Fruit fly (Drosophila melanogaster) whole organism, embryonic: ENCODE data around the gene mthl12.
A peak's percentile ranks its signal among the peaks of the same experiment; 100 is the strongest.

Source experiments
- Asciz ChIP-seq: fragments of 200-800 bp; sonication (Bioruptor generic); optimal IDR thresholded peaks from 2 replicates; lab custom pipeline; 2017; ENCODE audit warnings: missing biosample characterization, mild to moderate bottlenecking, missing genetic modification characterization, missing genetic modification reagents
- CG11398 ChIP-seq: fragments of 200-800 bp; sonication (Bioruptor generic); optimal IDR thresholded peaks from 2 replicates; lab custom pipeline; 2016; ENCODE audit warnings: missing biosample characterization, missing genetic modification characterization
- CG11504 ChIP-seq: fragments of 200-800 bp; sonication (Bioruptor generic); optimal IDR thresholded peaks from 3 replicates; lab custom pipeline; 2019; ENCODE audit warnings: missing biosample characterization, mild to moderate bottlenecking, missing genetic modification characterization, moderate library complexity
- CG11560 ChIP-seq: fragments of 200-800 bp; sonication (Bioruptor generic); IDR thresholded peaks from 3 replicates; pipeline ENCODE4 v1.3.6; 2022; ENCODE audit warnings: missing biosample characterization, missing genetic modification characterization
- CG12744 ChIP-seq: fragments of 200-800 bp; sonication (Bioruptor generic); optimal IDR thresholded peaks from 2 replicates; lab custom pipeline; 2016; ENCODE audit warnings: missing biosample characterization, missing genetic modification characterization
- CG13424 ChIP-seq: fragments of 200-800 bp; sonication (Bioruptor generic); optimal IDR thresholded peaks from 2 replicates; lab custom pipeline; 2019; ENCODE audit warnings: missing biosample characterization, mild to moderate bottlenecking, missing genetic modification characterization, moderate library complexity
- CG18599 ChIP-seq: fragments of 200-800 bp; sonication (Bioruptor generic); optimal IDR thresholded peaks from 3 replicates; lab custom pipeline; 2017; ENCODE audit warnings: missing biosample characterization, missing genetic modification characterization, mild to moderate bottlenecking, moderate library complexity, missing genetic modification reagents
- CG2129 ChIP-seq: fragments of 200-800 bp; sonication (Bioruptor generic); IDR thresholded peaks from 2 replicates; pipeline ENCODE4 v1.3.6; 2022; ENCODE audit warnings: missing biosample characterization, missing genetic modification characterization; ENCODE audit not compliant: partially characterized antibody
- CG2875 ChIP-seq: fragments of 200-800 bp; sonication (Bioruptor generic); optimal IDR thresholded peaks from 2 replicates; lab custom pipeline; 2017; ENCODE audit warnings: missing biosample characterization, mild to moderate bottlenecking, missing genetic modification characterization, missing genetic modification reagents
- CG31224 ChIP-seq: fragments of 200-800 bp; sonication (Bioruptor generic); IDR thresholded peaks from 2 replicates; pipeline ENCODE4 v1.3.6; 2022; ENCODE audit warnings: missing biosample characterization, missing genetic modification characterization
- CG3726 ChIP-seq: fragments of 200-800 bp; sonication (Bioruptor generic); IDR thresholded peaks from 3 replicates; pipeline ENCODE4, ENCODE4 v1.3.6; 2022; ENCODE audit warnings: missing biosample characterization, missing genetic modification characterization
- CG5180 ChIP-seq: fragments of 200-800 bp; sonication (Bioruptor generic); optimal IDR thresholded peaks from 3 replicates; lab custom pipeline; 2017; ENCODE audit warnings: missing biosample characterization, missing genetic modification characterization, mild to moderate bottlenecking, moderate library complexity, missing genetic modification reagents
- CG7928 ChIP-seq: fragments of 200-800 bp; sonication (Bioruptor generic); optimal IDR thresholded peaks from 2 replicates; lab custom pipeline; 2017; ENCODE audit warnings: missing biosample characterization, mild to moderate bottlenecking, missing genetic modification characterization
- CG9727 ChIP-seq: fragments of 200-800 bp; sonication (Bioruptor generic); optimal IDR thresholded peaks from 3 replicates; lab custom pipeline; 2017; ENCODE audit warnings: missing biosample characterization, mild to moderate bottlenecking, missing genetic modification characterization
- CG9797 ChIP-seq: fragments of 200-800 bp; sonication (Bioruptor generic); optimal IDR thresholded peaks from 3 replicates; lab custom pipeline; 2018; ENCODE audit warnings: missing biosample characterization, mild to moderate bottlenecking, missing genetic modification characterization
- Deaf1 ChIP-seq: fragments of 200-800 bp; optimal IDR thresholded peaks from 3 replicates; lab custom pipeline; 2019; ENCODE audit warnings: missing biosample characterization, mild to moderate bottlenecking, missing genetic modification characterization, moderate library complexity
- Dek ChIP-seq: fragments of 200-800 bp; sonication (Bioruptor generic); optimal IDR thresholded peaks from 3 replicates; lab custom pipeline; 2019; ENCODE audit warnings: missing biosample characterization, mild to moderate bottlenecking, missing genetic modification characterization, moderate library complexity
- Dfd ChIP-seq, 2 experiments: fragments of >200 bp; optimal IDR thresholded peaks; 2 replicates each; lab custom pipeline; 2017; ENCODE audit warnings: missing biosample characterization in 2 of 2, missing genetic modification characterization in 2 of 2
- Dref ChIP-seq: fragments of 200-800 bp; sonication (Bioruptor generic); IDR thresholded peaks from 2 replicates; pipeline ENCODE4 v1.3.6; 2022; ENCODE audit warnings: missing biosample characterization, missing genetic modification characterization
- Drgx ChIP-seq: fragments of 200-800 bp; sonication (Bioruptor generic); IDR thresholded peaks from 2 replicates; pipeline ENCODE4 v1.3.6; 2022; ENCODE audit warnings: missing biosample characterization, missing genetic modification characterization
- HLH4C ChIP-seq: fragments of 200-800 bp; sonication (Bioruptor generic); IDR thresholded peaks from 3 replicates; pipeline ENCODE4 v1.3.6; 2022; ENCODE audit warnings: missing biosample characterization, missing genetic modification characterization; ENCODE audit not compliant: partially characterized antibody
- Hmr ChIP-seq: fragments of 200-800 bp; sonication (Bioruptor generic); optimal IDR thresholded peaks from 3 replicates; lab custom pipeline; 2017; ENCODE audit warnings: mild to moderate bottlenecking, missing biosample characterization, missing genetic modification reagents, missing genetic modification characterization
- Hr39 ChIP-seq: fragments of >200 bp; optimal IDR thresholded peaks from 2 replicates; lab custom pipeline; 2017
- Kr ChIP-seq: fragments of 200-800 bp; sonication (Bioruptor generic); optimal IDR thresholded peaks from 2 replicates; lab custom pipeline; 2017; ENCODE audit warnings: missing biosample characterization, mild to moderate bottlenecking, missing genetic modification characterization
- Lim3 ChIP-seq: fragments of 200-800 bp; sonication (Bioruptor generic); IDR thresholded peaks from 2 replicates; pipeline ENCODE4 v1.3.6; 2022; ENCODE audit warnings: missing biosample characterization, missing genetic modification characterization
- Myb ChIP-seq: fragments of 200-800 bp; sonication (Bioruptor generic); optimal IDR thresholded peaks from 2 replicates; lab custom pipeline; 2016; ENCODE audit warnings: missing biosample characterization, missing genetic modification characterization
- Ravus ChIP-seq: fragments of 200-800 bp; sonication (Bioruptor generic); IDR thresholded peaks from 2 replicates; pipeline ENCODE4 v1.3.6; 2022; ENCODE audit warnings: missing biosample characterization, missing genetic modification characterization
- Taf1 ChIP-seq: fragments of 200-800 bp; sonication (Bioruptor generic); IDR thresholded peaks from 2 replicates; pipeline ENCODE4 v1.3.6; 2022; ENCODE audit warnings: missing biosample characterization, missing genetic modification characterization
- Tbp ChIP-seq: fragments of >200 bp; optimal IDR thresholded peaks from 2 replicates; lab custom pipeline; 2018; ENCODE audit warnings: missing biosample characterization, missing genetic modification characterization
- al ChIP-seq: fragments of 200-800 bp; sonication (Bioruptor generic); IDR thresholded peaks from 2 replicates; pipeline ENCODE4 v1.3.6; 2022; ENCODE audit warnings: missing biosample characterization, missing genetic modification characterization
- crol ChIP-seq: fragments of 200-800 bp; sonication (Bioruptor generic); IDR thresholded peaks from 2 replicates; pipeline ENCODE4 v1.3.6; 2022; ENCODE audit warnings: missing biosample characterization, missing genetic modification characterization
- crp ChIP-seq, 2 experiments: fragments of 200-800 bp; sonication (Bioruptor generic); optimal IDR thresholded peaks; 2 replicates in 1 of 2; 3 replicates in 1 of 2; lab custom pipeline; 2017; ENCODE audit warnings: missing biosample characterization in 2 of 2, missing genetic modification characterization in 2 of 2, mild to moderate bottlenecking in 1 of 2, moderate library complexity in 1 of 2
- dan ChIP-seq: fragments of 200-800 bp; sonication (Bioruptor generic); IDR thresholded peaks from 2 replicates; pipeline ENCODE4 v1.3.6; 2022; ENCODE audit warnings: missing biosample characterization, missing genetic modification characterization
- dimm ChIP-seq: fragments of 200-800 bp; sonication (Bioruptor generic); IDR thresholded peaks from 2 replicates; pipeline ENCODE4 v1.3.6; 2022; ENCODE audit warnings: missing biosample characterization, missing genetic modification characterization
- esg ChIP-seq: fragments of 200-800 bp; sonication (Bioruptor generic); conservative IDR thresholded peaks from 2 replicates; pipeline ENCODE4 v1.3.6; 2022; ENCODE audit warnings: missing biosample characterization, missing genetic modification characterization
- grn ChIP-seq: fragments of 200-800 bp; sonication (Bioruptor generic); optimal IDR thresholded peaks from 3 replicates; lab custom pipeline; 2017; ENCODE audit warnings: missing biosample characterization, missing genetic modification characterization
- hbn ChIP-seq: fragments of 200-800 bp; sonication (Bioruptor generic); IDR thresholded peaks from 2 replicates; pipeline ENCODE4 v1.3.6; 2022; ENCODE audit warnings: missing biosample characterization, missing genetic modification characterization; ENCODE audit not compliant: partially characterized antibody
- lab ChIP-seq: fragments of 200-800 bp; sonication (Bioruptor generic); optimal IDR thresholded peaks from 3 replicates; lab custom pipeline; 2017; ENCODE audit warnings: missing biosample characterization, missing genetic modification characterization, mild to moderate bottlenecking, moderate library complexity, missing genetic modification reagents
- mld ChIP-seq: fragments of 200-800 bp; sonication (Bioruptor generic); IDR thresholded peaks from 3 replicates; pipeline ENCODE4 v1.3.6; 2022; ENCODE audit warnings: missing biosample characterization, missing genetic modification characterization; ENCODE audit not compliant: partially characterized antibody
- pan ChIP-seq, 4 experiments: fragments of >200 bp in 3 of 4; fragments of 200-800 bp in 1 of 4; sonication (Bioruptor generic) in 1 of 4; optimal IDR thresholded peaks in 3 of 4; IDR thresholded peaks in 1 of 4; 2 replicates each; pipeline versions ENCODE4 v1.3.6 to Lab custom; 2017 to 2022; ENCODE audit warnings: missing biosample characterization in 2 of 4, missing genetic modification characterization in 2 of 4, mixed read lengths in 1 of 4
- pb ChIP-seq: fragments of 200-800 bp; sonication (Bioruptor generic); optimal IDR thresholded peaks from 3 replicates; lab custom pipeline; 2016; ENCODE audit warnings: missing biosample characterization, missing genetic modification characterization
- pnt ChIP-seq: fragments of 200-800 bp; sonication (Bioruptor generic); optimal IDR thresholded peaks from 3 replicates; lab custom pipeline; 2016; ENCODE audit warnings: missing biosample characterization, missing genetic modification characterization
- row ChIP-seq: fragments of 200-800 bp; sonication (Bioruptor generic); IDR thresholded peaks from 3 replicates; pipeline ENCODE4 v1.3.6; 2022; ENCODE audit warnings: missing biosample characterization, missing genetic modification characterization
- sima ChIP-seq: fragments of 200-800 bp; sonication (Bioruptor generic); optimal IDR thresholded peaks from 2 replicates; lab custom pipeline; 2016; ENCODE audit warnings: missing biosample characterization, missing genetic modification characterization
- so ChIP-seq: fragments of 200-800 bp; sonication (Bioruptor generic); IDR thresholded peaks from 3 replicates; pipeline ENCODE4 v1.3.6; 2022; ENCODE audit warnings: missing biosample characterization, missing genetic modification characterization
- tin ChIP-seq: fragments of 200-800 bp; sonication (Bioruptor generic); optimal IDR thresholded peaks from 3 replicates; lab custom pipeline; 2016; ENCODE audit warnings: missing biosample characterization, missing genetic modification characterization
- tio ChIP-seq: fragments of 200-800 bp; sonication (Bioruptor generic); optimal IDR thresholded peaks from 2 replicates; lab custom pipeline; 2017; ENCODE audit warnings: missing biosample characterization, missing genetic modification characterization, inconsistent platforms
- tna ChIP-seq: fragments of 200-800 bp; sonication (Bioruptor generic); IDR thresholded peaks from 2 replicates; pipeline ENCODE4 v1.3.6; 2022; ENCODE audit warnings: missing biosample characterization, missing genetic modification characterization; ENCODE audit not compliant: partially characterized antibody
- unc-4 ChIP-seq: fragments of 200-800 bp; sonication (Bioruptor generic); IDR thresholded peaks from 2 replicates; pipeline ENCODE4 v1.3.6; 2022; ENCODE audit warnings: missing biosample characterization, missing genetic modification characterization; ENCODE audit not compliant: partially characterized antibody
- zf30C ChIP-seq: fragments of 200-800 bp; sonication (Bioruptor generic); optimal IDR thresholded peaks from 3 replicates; lab custom pipeline; 2018; ENCODE audit warnings: missing biosample characterization, mild to moderate bottlenecking, missing genetic modification characterization

The mthl12 gene

dm6 chr3R:13305318-13305899 lies 48.1 kb upstream of the mthl12 start (continued):
- TF ChIP-seq CG3726 (GFP tag; lab: Robert Waterston, UW) (no peak), crol (peak; percentile 70), Asciz (GFP tag; lab: Kevin White, UChicago) (peak; percentile 52), CG12744 (GFP tag; lab: Kevin White, UChicago) (no peak), Drgx (GFP tag; lab: Robert Waterston, UW) (peak; percentile 39; the same call in 1 of the 2 replicates), CG9797 (GFP tag; lab: Kevin White, UChicago) (no peak), tna (GFP tag; lab: Robert Waterston, UW) (no peak), CG9727 (GFP tag; lab: Kevin White, UChicago) (peak; percentile 57), CG13424 (tag; lab: Kevin White, UChicago) (peak; percentile 66), CG31224 (no peak), Myb (GFP tag; lab: Kevin White, UChicago) (no peak), tin (peak; percentile 14), Taf1 (no peak), Ravus (GFP tag; lab: Robert Waterston, UW) (no peak), CG7928 (GFP tag; lab: Kevin White, UChicago) (no peak), Dek (tag; lab: Kevin White, UChicago) (no peak), esg (GFP tag; lab: Robert Waterston, UW) (no peak), unc-4 (GFP tag; lab: Robert Waterston, UW) (no peak), CG2129 (GFP tag; lab: Robert Waterston, UW) (no peak), tio (GFP tag; lab: Kevin White, UChicago) (peak; percentile 14), so (no peak), Hmr (GFP tag; lab: Kevin White, UChicago) (no peak), dimm (GFP tag; lab: Robert Waterston, UW) (no peak), row (GFP tag; lab: Robert Waterston, UW) (peak; percentile 33; the same call in 2 of the 3 replicates), HLH4C (no peak), CG11504 (tag; lab: Kevin White, UChicago) (peak; percentile 75), zf30C (GFP tag; lab: Kevin White, UChicago) (no peak), Kr (no peak), Hr39 (lab: Kevin White, UChicago) (no peak), Deaf1 (tag; lab: Kevin White, UChicago) (no peak), hbn (no peak), crp (GFP tag; optimal IDR thresholded peaks at IDR 0.05; lab: Kevin White, UChicago) (no peak), al (GFP tag; lab: Robert Waterston, UW) (no peak), pb (no peak), CG2875 (GFP tag; lab: Kevin White, UChicago) (peak; percentile 48), CG18599 (GFP tag; lab: Kevin White, UChicago) (no peak), pnt (GFP tag; lab: Kevin White, UChicago) (no peak), grn (GFP tag; lab: Kevin White, UChicago) (no peak), CG11560 (no peak), Lim3 (no peak), mld (GFP tag; lab: Robert Waterston, UW) (no peak), dan (GFP tag; lab: Robert Waterston, UW) (no peak), CG11398 (GFP tag; lab: Kevin White, UChicago) (no peak), pan (optimal IDR thresholded peaks at IDR 0.05; lab: Kevin White, UChicago) (no peak), pan (GFP tag; optimal IDR thresholded peaks at IDR 0.05 in 1 of 2, IDR thresholded peaks at IDR 0.05 in 1 of 2) (no peak), Dfd (GFP tag; optimal IDR thresholded peaks at IDR 0.05; lab: Kevin White, UChicago) (no peak), Dref (GFP tag; lab: Robert Waterston, UW) (no peak), sima (no peak), CG5180 (GFP tag; lab: Kevin White, UChicago) (peak; percentile 22), lab (GFP tag; lab: Kevin White, UChicago) (no peak), Tbp (GFP tag; lab: Kevin White, UChicago) (no peak)
